Worm (Caenorhabditis elegans): Measurements from ENCODE around the gene fbxa-72.

fbxa-72 gene

ce11 chrV:631832-632231 lies 44.7 kb downstream of the fbxa-72 start:
- TF ChIP-seq ama-1 (optimal IDR thresholded peaks at IDR 0.05) (no peak), hlh-8 (tag; optimal IDR thresholded peaks at IDR 0.05) (no peak), ztf-16 (tag; optimal IDR thresholded peaks at IDR 0.05) (no peak), fkh-6 (tag; optimal IDR thresholded peaks at IDR 0.05) (no peak), nhr-11 (tag; optimal IDR thresholded peaks at IDR 0.05) (no peak), odd-2 (tag; optimal IDR thresholded peaks at IDR 0.05) (no peak), hlh-6 (tag; optimal IDR thresholded peaks at IDR 0.05) (no peak), nhr-232 (tag; optimal IDR thresholded peaks at IDR 0.05) (no peak), lin-11 (tag; optimal IDR thresholded peaks at IDR 0.05) (no peak), ceh-9 (tag; optimal IDR thresholded peaks at IDR 0.05) (no peak), ceh-30 (tag; optimal IDR thresholded peaks at IDR 0.05) (no peak), unc-3 (GFP tag; conservative IDR thresholded peaks at IDR 0.05) (no peak), unc-3 (tag; optimal IDR thresholded peaks at IDR 0.05) (no peak), madf-2 (tag; optimal IDR thresholded peaks at IDR 0.05) (no peak)

ce11 chrV:628527-628926 lies 48.0 kb downstream of the fbxa-72 start, which contains the start of gene F48G7.9:
Gene F48G7.9, minus strand, starts transcription at chrV:628627.
- TF ChIP-seq ttx-3 (tag; optimal IDR thresholded peaks at IDR 0.05), result no peak
- no peak for TF ChIP-seq nfya-1 (tag; optimal IDR thresholded peaks at IDR 0.05)
- no peak for TF ChIP-seq gmeb-2 (tag; optimal IDR thresholded peaks at IDR 0.05)
- TF ChIP-seq lin-11 (tag; optimal IDR thresholded peaks at IDR 0.05), result no peak
- no peak for TF ChIP-seq odd-2 (tag; optimal IDR thresholded peaks at IDR 0.05)
- TF ChIP-seq rnt-1 (tag; optimal IDR thresholded peaks at IDR 0.05), result no peak
- TF ChIP-seq unc-55 (GFP tag; optimal IDR thresholded peaks at IDR 0.05), result no peak
- no peak for TF ChIP-seq ceh-34 (tag; optimal IDR thresholded peaks at IDR 0.05)
- no peak for TF ChIP-seq pha-2 (tag; optimal IDR thresholded peaks at IDR 0.05)
- no peak for TF ChIP-seq lim-6 (tag; optimal IDR thresholded peaks at IDR 0.05)
- TF ChIP-seq ets-4 (tag; optimal IDR thresholded peaks at IDR 0.05), result no peak
- TF ChIP-seq fkh-6 (tag; optimal IDR thresholded peaks at IDR 0.05), result no peak
- TF ChIP-seq fkh-10 (GFP tag; optimal IDR thresholded peaks at IDR 0.05), result no peak
- no peak for TF ChIP-seq fax-1 (tag; optimal IDR thresholded peaks at IDR 0.05)
- TF ChIP-seq hlh-8 (tag; optimal IDR thresholded peaks at IDR 0.05), result no peak

- TF ChIP-seq odd-2 (tag; optimal IDR thresholded peaks at IDR 0.05) (no peak), sdc-2 (tag; optimal IDR thresholded peaks at IDR 0.05) (no peak), unc-86 (tag; optimal IDR thresholded peaks at IDR 0.05) (no peak), fkh-10 (GFP tag; optimal IDR thresholded peaks at IDR 0.05) (no peak), ahr-1 (tag; optimal IDR thresholded peaks at IDR 0.05) (no peak), pag-3 (tag; optimal IDR thresholded peaks at IDR 0.05; ENCODE audit: borderline replicate concordance) (no peak), K09A11.1 (tag; optimal IDR thresholded peaks at IDR 0.05; ENCODE audit: insufficient read depth) (no peak), ceh-18 (tag; optimal IDR thresholded peaks at IDR 0.05) (no peak), pqm-1 (tag; optimal IDR thresholded peaks at IDR 0.05) (no peak), ceh-31 (tag; optimal IDR thresholded peaks at IDR 0.05) (no peak), ceh-19 (GFP tag; optimal IDR thresholded peaks at IDR 0.05) (no peak), pat-9 (tag; optimal IDR thresholded peaks at IDR 0.05) (no peak), hlh-30 (tag; optimal IDR thresholded peaks at IDR 0.05; ENCODE audit: insufficient read depth) (no peak), ceh-24 (tag; optimal IDR thresholded peaks at IDR 0.05) (no peak), K02D7.2 (tag; optimal IDR thresholded peaks at IDR 0.05) (no peak), hlh-6 (tag; optimal IDR thresholded peaks at IDR 0.05) (no peak), pax-1 (tag; optimal IDR thresholded peaks at IDR 0.05) (no peak), sox-2 (GFP tag; IDR thresholded peaks at IDR 0.05) (no peak), pros-1 (tag; optimal IDR thresholded peaks at IDR 0.05) (no peak), lim-6 (tag; optimal IDR thresholded peaks at IDR 0.05) (no peak)
Measured at ce11 chrV:627585-627984, 49.0 kb downstream of the fbxa-72 start, which contains the start of gene F48G7.8. Gene F48G7.8, minus strand, starts transcription at chrV:627685.

Measured in whole organism, late embryonic.